Fruit fly (Drosophila melanogaster): ENCODE data around the gene eg.
A peak's percentile ranks its signal among the peaks of the same experiment; 100 is the strongest.

eg gene

dm6 chr3L:21835569-21835968 lies 27.1 kb downstream of the eg start:
- TF ChIP-seq EcR (GFP tag; optimal IDR thresholded peaks at IDR 0.05), result no peak
- TF ChIP-seq fd96Ca (GFP tag; IDR thresholded peaks at IDR 0.05), result no peak
- no peak for TF ChIP-seq Snoo (tag; optimal IDR thresholded peaks at IDR 0.05)
- TF ChIP-seq Pif1A (GFP tag; optimal IDR thresholded peaks at IDR 0.05), result no peak
- no peak for TF ChIP-seq D1 (tag; optimal IDR thresholded peaks at IDR 0.05)
- no peak for TF ChIP-seq gl (tag; optimal IDR thresholded peaks at IDR 0.05)

dm6 chr3L:21839720-21840641 lies 31.5 kb downstream of the eg start:
- TF ChIP-seq fd96Ca (GFP tag; IDR thresholded peaks at IDR 0.05), result peak; percentile 95
- peak; percentile 98 for TF ChIP-seq Pif1A (GFP tag; optimal IDR thresholded peaks at IDR 0.05)
- peak; percentile 95 for TF ChIP-seq CG4496 (GFP tag; IDR thresholded peaks at IDR 0.05)
- TF ChIP-seq CG15710 (tag; optimal IDR thresholded peaks at IDR 0.05), result peak; percentile 93
- TF ChIP-seq CG14655 (GFP tag; optimal IDR thresholded peaks at IDR 0.05), result peak; percentile 97
- peak; percentile 84 for TF ChIP-seq gl (tag; optimal IDR thresholded peaks at IDR 0.05)
- TF ChIP-seq D1 (tag; optimal IDR thresholded peaks at IDR 0.05), result no peak
- TF ChIP-seq rn (GFP tag; IDR thresholded peaks at IDR 0.05), result peak; percentile 80
- peak; percentile 96 for TF ChIP-seq CG8301 (tag; optimal IDR thresholded peaks at IDR 0.05)
- no peak for TF ChIP-seq EcR (GFP tag; optimal IDR thresholded peaks at IDR 0.05)
- peak; percentile 95 for TF ChIP-seq CG8159 (tag; optimal IDR thresholded peaks at IDR 0.05)
- TF ChIP-seq Snoo (tag; optimal IDR thresholded peaks at IDR 0.05), result peak; percentile 97
- TF ChIP-seq CG34367 (tag; optimal IDR thresholded peaks at IDR 0.05), result peak; percentile 92
- peak; percentile 88 for TF ChIP-seq CG12605 (GFP tag; IDR thresholded peaks at IDR 0.05)
- TF ChIP-seq CG9948 (tag; optimal IDR thresholded peaks at IDR 0.05), result peak; percentile 90
- peak; percentile 92 for TF ChIP-seq Ets98B (GFP tag; IDR thresholded peaks at IDR 0.05)
- peak; percentile 98 for TF ChIP-seq Pif1B (GFP tag; optimal IDR thresholded peaks at IDR 0.05)
- TF ChIP-seq CG32121 (GFP tag; IDR thresholded peaks at IDR 0.05), result peak; percentile 93
- peak; percentile 83 for TF ChIP-seq CG13204 (GFP tag; optimal IDR thresholded peaks at IDR 0.05)
- peak; percentile 92 for TF ChIP-seq CG17806 (tag; optimal IDR thresholded peaks at IDR 0.05)
- TF ChIP-seq CG10348 (GFP tag; IDR thresholded peaks at IDR 0.05), result peak; percentile 76; the same call in 1 of the 2 replicates

- TF ChIP-seq CG4496 (GFP tag; IDR thresholded peaks at IDR 0.05), result no peak
- no peak for TF ChIP-seq EcR (GFP tag; optimal IDR thresholded peaks at IDR 0.05)
- TF ChIP-seq CG8159 (tag; optimal IDR thresholded peaks at IDR 0.05), result no peak
Observed at dm6 chr3L:21840642-21840987, 32.1 kb downstream of the eg start.

- TF ChIP-seq CG32121 (GFP tag; IDR thresholded peaks at IDR 0.05) (peak; percentile 15; the same call in 1 of the 2 replicates), CG4496 (GFP tag; IDR thresholded peaks at IDR 0.05) (peak; percentile 39; the same call in 2 of the 3 replicates), Ets98B (GFP tag; IDR thresholded peaks at IDR 0.05) (peak; percentile 53), CG15710 (tag; optimal IDR thresholded peaks at IDR 0.05) (no peak), Pif1A (GFP tag; optimal IDR thresholded peaks at IDR 0.05) (no peak), CG12605 (GFP tag; IDR thresholded peaks at IDR 0.05) (no peak), fd96Ca (GFP tag; IDR thresholded peaks at IDR 0.05) (peak; percentile 41; the same call in 1 of the 3 replicates)
Observed at dm6 chr3L:21841079-21841478, 32.6 kb downstream of the eg start, which contains the start of gene P5CDh1. P5CDh1 (minus strand) TSS chr3L:21841356.

dm6 chr3L:21842286-21842685 lies 33.8 kb downstream of the eg start, which contains the start of gene CG14563:
CG14563 (minus strand) TSS chr3L:21842386.
- TF ChIP-seq CG4496 (GFP tag; IDR thresholded peaks at IDR 0.05) (no peak), CG34367 (tag; optimal IDR thresholded peaks at IDR 0.05) (no peak), CG12605 (GFP tag; IDR thresholded peaks at IDR 0.05) (no peak), gl (tag; optimal IDR thresholded peaks at IDR 0.05) (no peak), D1 (tag; optimal IDR thresholded peaks at IDR 0.05) (no peak), CG8301 (tag; optimal IDR thresholded peaks at IDR 0.05) (no peak), CG15710 (tag; optimal IDR thresholded peaks at IDR 0.05) (no peak), Pif1A (GFP tag; optimal IDR thresholded peaks at IDR 0.05) (no peak), fd96Ca (GFP tag; IDR thresholded peaks at IDR 0.05) (no peak), Pif1B (GFP tag; optimal IDR thresholded peaks at IDR 0.05) (no peak), CG9948 (tag; optimal IDR thresholded peaks at IDR 0.05) (no peak), CG8159 (tag; optimal IDR thresholded peaks at IDR 0.05) (no peak), CG13204 (GFP tag; optimal IDR thresholded peaks at IDR 0.05) (no peak), Snoo (tag; optimal IDR thresholded peaks at IDR 0.05) (no peak), CG14655 (GFP tag; optimal IDR thresholded peaks at IDR 0.05) (no peak), CG32121 (GFP tag; IDR thresholded peaks at IDR 0.05) (no peak), EcR (GFP tag; optimal IDR thresholded peaks at IDR 0.05) (no peak), CG17806 (tag; optimal IDR thresholded peaks at IDR 0.05) (no peak), CG10348 (GFP tag; IDR thresholded peaks at IDR 0.05) (no peak)

dm6 chr3L:21843307-21843706 lies 34.8 kb downstream of the eg start:
- TF ChIP-seq CG15710 (tag; optimal IDR thresholded peaks at IDR 0.05) (no peak), D1 (tag; optimal IDR thresholded peaks at IDR 0.05) (no peak), CG14655 (GFP tag; optimal IDR thresholded peaks at IDR 0.05) (no peak), CG17806 (tag; optimal IDR thresholded peaks at IDR 0.05) (no peak), Ets98B (GFP tag; IDR thresholded peaks at IDR 0.05) (no peak), CG13204 (GFP tag; optimal IDR thresholded peaks at IDR 0.05) (peak; percentile 68)

Data from whole organism, pupa.